Worm (Caenorhabditis elegans) whole organism, L1 larva: Measurements from ENCODE around the gene T25B9.8.

Source experiments
- C16A3.4 ChIP-seq: fragments of 150-350 bp; optimal IDR thresholded peaks from 2 replicates; lab custom pipeline; 2014; ENCODE audit warnings: missing biosample characterization, missing genetic modification characterization
- C34B4.2 ChIP-seq: sonication (generic microtip); optimal IDR thresholded peaks from 2 replicates; lab custom pipeline; 2017; ENCODE audit warnings: mild to moderate bottlenecking, missing genetic modification characterization, missing compliant biosample characterization
- blmp-1 ChIP-seq: fragments of 150-350 bp; optimal IDR thresholded peaks from 2 replicates; lab custom pipeline; 2014; ENCODE audit warnings: missing biosample characterization, missing genetic modification characterization
- ceh-88 ChIP-seq: fragments of 200-800 bp; sonication (Bioruptor generic); IDR thresholded peaks from 2 replicates; pipeline ENCODE4 v1.3.6; 2022; ENCODE audit warnings: missing genetic modification characterization, missing compliant biosample characterization
- dsc-1 ChIP-seq: sonication (generic microtip); optimal IDR thresholded peaks from 2 replicates; lab custom pipeline; 2016; ENCODE audit warnings: mild to moderate bottlenecking, missing genetic modification characterization, missing compliant biosample characterization
- efl-1 ChIP-seq, 4 experiments: fragments of 150-350 bp; optimal IDR thresholded peaks in 3 of 4; peaks in 1 of 4; 1 replicate in 1 of 4; 2 replicates in 3 of 4; lab custom pipeline; 2014; ENCODE audit warnings: missing biosample characterization in 2 of 4, missing genetic modification characterization in 2 of 4, missing genetic modification reagents in 2 of 4
- efl-3 ChIP-seq: fragments of 200-800 bp; sonication (Bioruptor generic); optimal IDR thresholded peaks from 2 replicates; lab custom pipeline; 2018; ENCODE audit warnings: mild to moderate bottlenecking, missing genetic modification characterization, missing compliant biosample characterization
- elt-3 ChIP-seq, 6 experiments: fragments of 150-350 bp in 1 of 6; sonication (generic microtip); optimal IDR thresholded peaks; 2 replicates each; lab custom pipeline; 2017 to 2018; ENCODE audit warnings: missing biosample characterization in 6 of 6, missing genetic modification characterization in 6 of 6, inconsistent platforms in 1 of 6
- fkh-8 ChIP-seq: sonication (generic microtip); optimal IDR thresholded peaks from 2 replicates; lab custom pipeline; 2016; ENCODE audit warnings: mild to moderate bottlenecking, missing genetic modification characterization, missing compliant biosample characterization
- grh-1 ChIP-seq: fragments of 200-800 bp; sonication (Bioruptor generic); IDR thresholded peaks from 2 replicates; pipeline ENCODE4 v1.3.6; 2022; ENCODE audit warnings: missing genetic modification reagents, missing genetic modification characterization, missing compliant biosample characterization
- lin-14 ChIP-seq: fragments of 200-800 bp; sonication (Bioruptor generic); optimal IDR thresholded peaks from 2 replicates; lab custom pipeline; 2018; ENCODE audit warnings: mild to moderate bottlenecking, missing genetic modification characterization, moderate library complexity, missing compliant biosample characterization
- lin-35 ChIP-seq, 2 experiments: fragments of 150-350 bp; optimal IDR thresholded peaks; 2 replicates each; lab custom pipeline; 2014; ENCODE audit warnings: missing biosample characterization in 2 of 2, missing genetic modification characterization in 2 of 2, missing genetic modification reagents in 2 of 2
- lsy-2 ChIP-seq, 2 experiments: fragments of 150-350 bp; optimal IDR thresholded peaks; 2 replicates each; lab custom pipeline; 2014; ENCODE audit warnings: missing biosample characterization in 2 of 2, missing genetic modification characterization in 2 of 2
- mdl-1 ChIP-seq, 2 experiments: fragments of 150-350 bp; optimal IDR thresholded peaks; 2 replicates each; lab custom pipeline; 2014 to 2017; ENCODE audit warnings: missing biosample characterization in 2 of 2, missing genetic modification characterization in 2 of 2, inconsistent platforms in 1 of 2
- mef-2 ChIP-seq: fragments of 150-350 bp; optimal IDR thresholded peaks from 2 replicates; lab custom pipeline; 2014; ENCODE audit warnings: missing biosample characterization, missing genetic modification characterization
- nhr-11 ChIP-seq: fragments of 150-350 bp; optimal IDR thresholded peaks from 2 replicates; lab custom pipeline; 2014; ENCODE audit warnings: missing biosample characterization, missing genetic modification characterization
- nhr-19 ChIP-seq: fragments of 200-800 bp; sonication (Bioruptor generic); conservative IDR thresholded peaks from 2 replicates; pipeline ENCODE4 v1.3.6; 2022; ENCODE audit warnings: missing genetic modification characterization, missing compliant biosample characterization
- nhr-20 ChIP-seq: sonication (generic microtip); optimal IDR thresholded peaks from 2 replicates; lab custom pipeline; 2016; ENCODE audit warnings: mild to moderate bottlenecking, missing genetic modification characterization, missing compliant biosample characterization
- nhr-71 ChIP-seq: sonication (generic microtip); optimal IDR thresholded peaks from 2 replicates; lab custom pipeline; 2016; ENCODE audit warnings: mild to moderate bottlenecking, missing genetic modification characterization, moderate library complexity, missing compliant biosample characterization
- nhr-76 ChIP-seq: sonication (generic microtip); optimal IDR thresholded peaks from 2 replicates; lab custom pipeline; 2017; ENCODE audit warnings: missing biosample characterization, missing genetic modification characterization
- nhr-85 ChIP-seq: sonication (generic microtip); peaks from one replicate; lab custom pipeline; 2016; ENCODE audit warnings: missing genetic modification characterization, inconsistent platforms, missing compliant biosample characterization
- nhr-90 ChIP-seq: sonication (generic microtip); optimal IDR thresholded peaks from 2 replicates; lab custom pipeline; 2016; ENCODE audit warnings: mild to moderate bottlenecking, missing genetic modification characterization, missing compliant biosample characterization; ENCODE audit not compliant: poor library complexity
- pag-3 ChIP-seq: sonication (generic microtip); optimal IDR thresholded peaks from 2 replicates; lab custom pipeline; 2017; ENCODE audit warnings: missing genetic modification characterization, mild to moderate bottlenecking, missing compliant biosample characterization, antibody characterized with exemption, borderline replicate concordance; ENCODE audit not compliant: insufficient read depth
- pqm-1 ChIP-seq: sonication (generic microtip); optimal IDR thresholded peaks from 3 replicates; lab custom pipeline; 2017; ENCODE audit warnings: missing biosample characterization, missing genetic modification characterization
- rnt-1 ChIP-seq: sonication (generic microtip); optimal IDR thresholded peaks from 2 replicates; lab custom pipeline; 2016; ENCODE audit warnings: mild to moderate bottlenecking, missing genetic modification characterization, moderate library complexity, missing compliant biosample characterization
- snu-23 ChIP-seq: sonication (generic microtip); optimal IDR thresholded peaks from 2 replicates; lab custom pipeline; 2016; ENCODE audit warnings: missing genetic modification characterization, missing compliant biosample characterization
- sox-4 ChIP-seq: sonication (generic microtip); optimal IDR thresholded peaks from 2 replicates; lab custom pipeline; 2016; ENCODE audit warnings: missing genetic modification characterization, missing compliant biosample characterization
- swsn-7 ChIP-seq: sonication (generic microtip); optimal IDR thresholded peaks from 2 replicates; lab custom pipeline; 2016; ENCODE audit warnings: missing genetic modification characterization, missing compliant biosample characterization
- tbx-2 ChIP-seq: sonication (generic microtip); optimal IDR thresholded peaks from 2 replicates; lab custom pipeline; 2016; ENCODE audit warnings: missing genetic modification characterization, missing compliant biosample characterization
- unc-130 ChIP-seq: fragments of 150-350 bp; optimal IDR thresholded peaks from 2 replicates; lab custom pipeline; 2017; ENCODE audit warnings: missing biosample characterization, missing genetic modification characterization, inconsistent platforms
- xbp-1 ChIP-seq: sonication (generic microtip); optimal IDR thresholded peaks from 2 replicates; lab custom pipeline; 2016; ENCODE audit warnings: missing genetic modification characterization, missing compliant biosample characterization
- zag-1 ChIP-seq: fragments of 150-350 bp; optimal IDR thresholded peaks from 2 replicates; lab custom pipeline; 2014; ENCODE audit warnings: missing biosample characterization, missing genetic modification characterization
- zip-4 ChIP-seq: fragments of 200-800 bp; sonication (Bioruptor generic); optimal IDR thresholded peaks from 2 replicates; lab custom pipeline; 2018; ENCODE audit warnings: mild to moderate bottlenecking, missing genetic modification characterization, moderate library complexity, missing compliant biosample characterization
- ztf-11 ChIP-seq, 2 experiments: sonication (generic microtip); optimal IDR thresholded peaks; 2 replicates each; lab custom pipeline; 2016 to 2017; ENCODE audit warnings: missing genetic modification characterization in 2 of 2, missing biosample characterization in 1 of 2, missing compliant biosample characterization in 1 of 2
- ztf-4 ChIP-seq: fragments of 150-350 bp; optimal IDR thresholded peaks from 2 replicates; lab custom pipeline; 2014; ENCODE audit warnings: missing biosample characterization, missing genetic modification characterization

Gene T25B9.8

DNA sequence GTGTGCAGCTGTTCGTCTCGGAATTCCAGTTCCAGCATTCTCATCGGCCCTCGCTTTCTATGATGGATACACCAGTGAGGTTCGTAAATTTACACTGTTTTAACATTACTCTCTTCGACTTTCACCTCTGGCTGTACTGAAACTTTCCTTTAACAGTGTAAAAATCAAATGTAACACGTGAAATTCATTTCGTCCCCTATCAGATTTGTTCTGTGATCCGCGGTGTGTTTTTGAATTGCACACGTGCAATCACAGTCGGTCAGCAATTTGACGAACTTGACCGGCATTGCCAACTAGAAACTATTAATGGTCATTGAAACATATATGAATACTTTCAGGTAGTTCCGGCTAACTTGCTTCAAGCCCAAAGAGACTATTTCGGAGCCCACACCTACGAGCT is 9.1 kb upstream of the T25B9.8 start:
- TF ChIP-seq nhr-90 (tag; lab: Kevin White, UChicago), result no peak
- TF ChIP-seq nhr-71 (tag; lab: Kevin White, UChicago), result peak; percentile 16
- TF ChIP-seq sox-4, result no peak
- no peak for TF ChIP-seq nhr-11 (tag; lab: Kevin White, UChicago)
- TF ChIP-seq nhr-20, result peak; percentile 61
- TF ChIP-seq unc-130 (tag; lab: Kevin White, UChicago), result no peak
- TF ChIP-seq C16A3.4 (tag; lab: Kevin White, UChicago), result no peak
- TF ChIP-seq ztf-4, result no peak
- peak in 1 of 2 experiments; percentile 57 for TF ChIP-seq mdl-1 (tag; optimal IDR thresholded peaks at IDR 0.05; lab: Kevin White, UChicago)
- TF ChIP-seq rnt-1 (tag; lab: Kevin White, UChicago), result no peak
- TF ChIP-seq nhr-85 (tag; lab: Kevin White, UChicago), result peak; percentile 89
- TF ChIP-seq tbx-2, result peak; percentile 35
- TF ChIP-seq elt-3 (tag; optimal IDR thresholded peaks at IDR 0.05; lab: Kevin White, UChicago), result peak in 2 of 6 experiments; percentile 5 to 12
- TF ChIP-seq nhr-76 (tag; lab: Kevin White, UChicago), result no peak
- peak; percentile 24; the same call in 1 of the 2 replicates for TF ChIP-seq nhr-19
- peak; percentile 65 for TF ChIP-seq blmp-1 (tag; lab: Kevin White, UChicago)
- TF ChIP-seq lin-35 (GFP tag; optimal IDR thresholded peaks at IDR 0.05; lab: Kevin White, UChicago), result peak in 1 of 2 experiments; percentile 16
- no peak for TF ChIP-seq ceh-88 (GFP tag; lab: Robert Waterston, UW)
- TF ChIP-seq snu-23 (GFP tag; lab: Kevin White, UChicago), result peak; percentile 25
- peak; percentile 29 for TF ChIP-seq lin-14 (GFP tag; lab: Kevin White, UChicago)
- TF ChIP-seq, all 84 proteins: peak for 11

DNA sequence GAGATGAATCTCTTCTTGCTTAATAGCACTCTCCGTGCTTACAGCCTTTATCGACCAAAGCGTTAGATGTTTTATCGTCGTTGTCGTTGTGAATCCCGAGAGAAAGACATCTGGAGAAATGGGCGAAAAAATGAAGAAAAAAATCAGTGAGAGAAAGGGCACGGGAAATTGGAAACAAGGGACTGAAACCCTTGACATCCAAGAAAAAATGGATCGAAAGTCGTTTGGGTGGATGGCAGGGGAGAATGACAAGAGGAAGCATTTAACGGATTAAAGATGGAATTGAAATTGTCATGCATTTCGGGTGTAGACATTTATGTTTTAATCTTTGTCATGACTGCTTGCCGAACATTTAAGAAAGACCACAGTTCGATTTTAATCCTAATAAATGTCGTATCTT is 5.8 kb upstream of the T25B9.8 start, which contains the start of gene inpp-1:
inpp-1 (minus strand) TSS at position 101 of the 400 bp plus-strand sequence.
- peak; percentile 25 for TF ChIP-seq dsc-1 (tag; lab: Kevin White, UChicago)
- no peak for TF ChIP-seq efl-3

DNA sequence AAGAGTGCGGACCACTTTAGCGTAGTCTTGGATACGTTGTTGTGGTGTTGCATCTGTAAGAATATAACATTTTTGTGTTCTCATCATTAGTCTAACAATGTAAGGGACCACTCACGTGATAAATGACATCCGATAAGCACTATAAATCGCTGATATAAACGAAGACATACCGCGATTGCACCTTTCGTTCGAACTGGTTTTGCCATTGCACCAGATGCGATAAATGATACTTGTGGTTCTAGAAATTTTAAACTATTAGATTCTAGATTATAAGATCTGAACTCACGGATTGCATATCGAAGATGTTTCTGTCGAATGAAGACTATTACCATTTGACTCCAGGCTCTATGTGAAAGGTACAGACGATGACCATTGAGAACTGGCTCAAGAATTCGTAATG is 3.3 kb upstream of the T25B9.8 start:
- no peak for TF ChIP-seq efl-3

DNA sequence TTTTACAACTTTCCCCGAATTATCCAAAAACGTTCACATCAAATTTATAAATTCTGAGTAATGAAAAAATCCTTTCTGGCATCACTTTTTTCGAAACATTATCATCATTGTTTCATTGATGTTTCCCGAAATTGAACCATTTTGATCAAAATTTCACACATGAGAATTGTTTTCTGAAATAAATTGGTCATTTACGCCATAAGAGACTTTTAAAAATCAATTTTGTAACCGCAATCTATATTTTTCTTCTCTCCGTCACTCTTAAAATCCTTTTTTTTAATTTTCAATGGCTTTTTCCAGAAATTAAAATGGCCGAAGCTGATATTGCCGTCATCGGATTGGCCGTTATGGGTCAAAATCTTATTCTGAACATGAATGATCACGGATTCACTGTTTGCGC is 1.4 kb upstream of the T25B9.8 start, which contains the start of gene T25B9.9:
T25B9.9 (plus strand) TSS at position 301 of the 400 bp plus-strand sequence.
- TF ChIP-seq mef-2 (no peak), pqm-1 (tag; lab: Kevin White, UChicago) (no peak), C16A3.4 (tag; lab: Kevin White, UChicago) (no peak), efl-3 (no peak), zip-4 (GFP tag; lab: Kevin White, UChicago) (no peak), fkh-8 (tag; lab: Kevin White, UChicago) (no peak), swsn-7 (tag; lab: Kevin White, UChicago) (no peak), lin-35 (GFP tag; optimal IDR thresholded peaks at IDR 0.05; lab: Kevin White, UChicago) (no peak), lsy-2 (tag; optimal IDR thresholded peaks at IDR 0.05; lab: Kevin White, UChicago) (no peak), tbx-2 (no peak), C34B4.2 (no peak), ztf-11 (tag; optimal IDR thresholded peaks at IDR 0.05; lab: Kevin White, UChicago) (no peak)

DNA sequence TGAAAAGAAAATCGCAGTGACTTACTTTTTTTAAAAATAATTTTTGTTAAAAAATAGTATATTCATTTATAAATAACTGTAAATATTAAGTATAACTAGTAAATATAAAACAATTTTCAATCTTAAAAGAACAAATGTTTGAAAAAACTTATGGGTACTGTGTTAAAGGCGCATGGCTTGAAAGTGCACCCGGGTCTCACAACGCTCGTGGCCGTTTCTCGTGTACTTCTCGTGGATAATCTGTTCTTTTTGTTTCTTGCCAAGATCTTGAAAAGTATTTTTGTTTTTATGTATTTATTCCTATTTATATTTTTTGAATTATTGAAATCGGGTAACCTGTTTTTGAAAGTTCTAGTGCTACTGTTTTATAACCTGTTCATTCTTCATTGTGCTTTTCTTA is 1.9 kb downstream of the T25B9.8 start:
- TF ChIP-seq dsc-1 (tag; lab: Kevin White, UChicago), result no peak
- TF ChIP-seq efl-1 (optimal IDR thresholded peaks at IDR 0.05; lab: Kevin White, UChicago), result no peak
- peak in 1 of 2 experiments; percentile 4 for TF ChIP-seq efl-1 (GFP tag; optimal IDR thresholded peaks at IDR 0.05 in 1 of 2; lab: Kevin White, UChicago)

ce11 chrIV:10765053-10765452 is 2.9 kb downstream of the T25B9.8 start, which contains the start of gene T25B9.12:
TSS of gene T25B9.12 (plus strand) at chrIV:10765353.
- TF ChIP-seq pag-3 (tag; lab: Kevin White, UChicago) (no peak), nhr-76 (tag; lab: Kevin White, UChicago) (no peak), xbp-1 (no peak), grh-1 (GFP tag; lab: Robert Waterston, UW) (no peak), zag-1 (tag; lab: Kevin White, UChicago) (no peak)
